Fruit fly (Drosophila melanogaster): Measurements from ENCODE around the gene RpL22.

RpL22 gene

dm6 chrX:751201-751600 is 13.7 kb downstream of the RpL22 start, which contains the start of gene CG13362:
TSS of gene CG13362 (minus strand) at chrX:751301.
- TF ChIP-seq ttk (optimal IDR thresholded peaks at IDR 0.05), result no peak
- no peak for TF ChIP-seq Myc (optimal IDR thresholded peaks at IDR 0.05)
- TF ChIP-seq insv (optimal IDR thresholded peaks at IDR 0.05), result no peak
- no peak for TF ChIP-seq Sin3A (optimal IDR thresholded peaks at IDR 0.05)
- TF ChIP-seq psq (optimal IDR thresholded peaks at IDR 0.05), result no peak
- no peak for TF ChIP-seq h (optimal IDR thresholded peaks at IDR 0.05)

- no peak for TF ChIP-seq Sin3A (optimal IDR thresholded peaks at IDR 0.05)
- no peak for TF ChIP-seq h (optimal IDR thresholded peaks at IDR 0.05)
- no peak for TF ChIP-seq psq (optimal IDR thresholded peaks at IDR 0.05)
- TF ChIP-seq insv (optimal IDR thresholded peaks at IDR 0.05), result no peak
- no peak for TF ChIP-seq ttk (optimal IDR thresholded peaks at IDR 0.05)
- TF ChIP-seq Myc (optimal IDR thresholded peaks at IDR 0.05), result no peak
Observed at dm6 chrX:750047-750446, 14.9 kb downstream of the RpL22 start, which contains the start of gene CG5254. TSS of gene CG5254 (plus strand) at chrX:750347.

dm6 chrX:739621-740216 is 25.2 kb downstream of the RpL22 start:
- no peak for TF ChIP-seq Myc (optimal IDR thresholded peaks at IDR 0.05)
- no peak for TF ChIP-seq ttk (optimal IDR thresholded peaks at IDR 0.05)
- TF ChIP-seq insv (optimal IDR thresholded peaks at IDR 0.05), result no peak
- no peak for TF ChIP-seq psq (optimal IDR thresholded peaks at IDR 0.05)
- TF ChIP-seq Sin3A (optimal IDR thresholded peaks at IDR 0.05), result no peak
- no peak for TF ChIP-seq h (optimal IDR thresholded peaks at IDR 0.05)

dm6 chrX:724496-724895 is 40.4 kb downstream of the RpL22 start:
- no peak for TF ChIP-seq Myc (optimal IDR thresholded peaks at IDR 0.05)
- TF ChIP-seq Sin3A (optimal IDR thresholded peaks at IDR 0.05), result no peak
- TF ChIP-seq insv (optimal IDR thresholded peaks at IDR 0.05), result no peak
- no peak for TF ChIP-seq psq (optimal IDR thresholded peaks at IDR 0.05)
- no peak for TF ChIP-seq ttk (optimal IDR thresholded peaks at IDR 0.05)
- no peak for TF ChIP-seq h (optimal IDR thresholded peaks at IDR 0.05)

dm6 chrX:718945-719344 is 46.0 kb downstream of the RpL22 start:
- no peak for TF ChIP-seq ttk (optimal IDR thresholded peaks at IDR 0.05)
- TF ChIP-seq psq (optimal IDR thresholded peaks at IDR 0.05), result no peak
- TF ChIP-seq Sin3A (optimal IDR thresholded peaks at IDR 0.05), result no peak
- no peak for TF ChIP-seq h (optimal IDR thresholded peaks at IDR 0.05)
- no peak for TF ChIP-seq insv (optimal IDR thresholded peaks at IDR 0.05)
- no peak for TF ChIP-seq Myc (optimal IDR thresholded peaks at IDR 0.05)

- TF ChIP-seq h (optimal IDR thresholded peaks at IDR 0.05), result no peak
- TF ChIP-seq Sin3A (optimal IDR thresholded peaks at IDR 0.05), result no peak
- TF ChIP-seq Myc (optimal IDR thresholded peaks at IDR 0.05), result no peak
- no peak for TF ChIP-seq ttk (optimal IDR thresholded peaks at IDR 0.05)
- TF ChIP-seq psq (optimal IDR thresholded peaks at IDR 0.05), result no peak
- TF ChIP-seq insv (optimal IDR thresholded peaks at IDR 0.05), result no peak
Observed at dm6 chrX:717893-718292, 47.0 kb downstream of the RpL22 start.

- TF ChIP-seq Myc (optimal IDR thresholded peaks at IDR 0.05), result no peak
- TF ChIP-seq insv (optimal IDR thresholded peaks at IDR 0.05), result no peak
- no peak for TF ChIP-seq Sin3A (optimal IDR thresholded peaks at IDR 0.05)
- no peak for TF ChIP-seq h (optimal IDR thresholded peaks at IDR 0.05)
- no peak for TF ChIP-seq ttk (optimal IDR thresholded peaks at IDR 0.05)
- TF ChIP-seq psq (optimal IDR thresholded peaks at IDR 0.05), result no peak
Observed at dm6 chrX:715383-715782, 49.5 kb downstream of the RpL22 start.

- TF ChIP-seq ttk (optimal IDR thresholded peaks at IDR 0.05) (no peak), Myc (optimal IDR thresholded peaks at IDR 0.05) (no peak), psq (optimal IDR thresholded peaks at IDR 0.05) (no peak), h (optimal IDR thresholded peaks at IDR 0.05) (no peak), insv (optimal IDR thresholded peaks at IDR 0.05) (no peak), Sin3A (optimal IDR thresholded peaks at IDR 0.05) (no peak)
Observed at dm6 chrX:713249-713898, 51.6 kb downstream of the RpL22 start.
